Worm (Caenorhabditis elegans) whole organism, L4/young adult: ENCODE data around the gene lap-1.
A peak's percentile ranks its signal among the peaks of the same experiment; 100 is the strongest.

Experiments used
- W03F9.2 ChIP-seq: fragments of 150-350 bp; optimal IDR thresholded peaks from 2 replicates; lab custom pipeline; 2014; ENCODE audit warnings: missing biosample characterization, missing genetic modification characterization
- dao-5 ChIP-seq: sonication (generic microtip); optimal IDR thresholded peaks from 2 replicates; lab custom pipeline; 2016; ENCODE audit warnings: missing genotype, missing genetic modification characterization, moderate library complexity, missing compliant biosample characterization
- him-1 ChIP-seq: sonication (generic microtip); optimal IDR thresholded peaks from 2 replicates; lab custom pipeline; 2016; ENCODE audit warnings: missing genotype, missing genetic modification reagents, missing genetic modification characterization, missing compliant biosample characterization

The lap-1 gene

DNA sequence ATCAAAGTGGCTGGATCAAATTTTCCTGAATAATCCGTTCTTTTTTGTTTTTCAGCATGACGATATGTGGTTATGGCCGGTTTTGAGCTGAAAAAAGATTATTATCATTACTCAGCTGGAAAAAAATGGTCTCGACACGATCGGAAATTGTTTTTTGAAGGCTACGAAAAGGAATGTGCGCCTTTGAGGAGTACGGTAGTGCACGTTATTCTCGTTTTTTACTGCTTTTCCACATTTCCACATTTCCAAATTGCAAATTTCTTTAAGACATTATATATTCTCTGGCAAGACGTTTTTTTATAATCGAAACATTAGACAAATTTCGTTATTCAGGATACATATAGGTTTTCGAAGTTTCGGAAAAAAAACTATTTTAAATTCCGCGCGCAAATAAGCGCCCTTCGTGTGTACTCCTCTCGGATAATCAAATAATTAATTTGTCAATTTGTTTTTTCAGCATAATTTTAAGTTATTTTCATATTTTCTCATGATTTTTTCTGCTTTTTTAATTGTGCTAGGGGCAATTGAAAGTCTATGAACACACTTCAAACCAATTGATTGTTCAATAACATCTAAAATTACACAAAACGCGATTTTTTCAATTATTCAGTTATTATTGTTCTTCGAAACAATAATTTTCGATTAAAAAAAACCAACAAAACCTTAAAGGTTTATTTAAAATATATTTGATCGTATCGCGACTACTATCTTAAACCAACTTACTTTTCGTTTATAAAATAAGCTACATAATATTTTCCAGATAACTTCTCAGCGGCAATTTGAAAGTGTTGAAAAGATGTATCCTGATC is 38.3 kb downstream of the lap-1 start, which contains the start of gene R05D3.3:
R05D3.3 (plus strand) TSS at position 759 of the 809 bp plus-strand sequence.
- TF ChIP-seq him-1 (tag; lab: Kevin White, UChicago), result no peak
- TF ChIP-seq dao-5 (tag; lab: Kevin White, UChicago), result no peak
- no peak for TF ChIP-seq W03F9.2 (tag; lab: Kevin White, UChicago)

DNA sequence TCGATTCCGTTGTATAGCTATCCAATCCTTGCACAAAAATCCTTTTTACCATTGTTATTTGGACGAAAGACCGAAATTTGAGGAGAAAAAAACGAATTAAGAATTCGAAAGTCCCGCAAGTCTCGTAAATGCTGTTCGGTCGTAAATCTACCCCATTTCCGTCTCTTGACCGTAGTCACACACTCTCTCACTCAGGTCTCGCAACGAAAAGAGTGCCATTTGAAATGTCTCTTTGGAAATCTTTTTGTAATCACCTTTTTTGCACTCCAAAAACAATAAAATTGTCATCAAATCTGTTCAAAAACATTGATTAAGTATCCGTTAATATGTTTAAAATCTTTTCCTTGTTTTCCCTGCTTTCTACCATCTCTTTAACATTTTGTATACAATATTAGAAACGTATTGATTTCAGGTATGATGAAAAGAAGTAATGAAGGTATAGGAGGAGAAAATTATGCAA is 43.5 kb downstream of the lap-1 start, which contains the start of the genes R05D3.8 and rfp-1:
R05D3.8 (minus strand) TSS at position 115 of the 460 bp plus-strand sequence.
rfp-1 (plus strand) TSS at position 410 of the 460 bp plus-strand sequence.
- TF ChIP-seq W03F9.2 (tag; lab: Kevin White, UChicago) (peak; percentile 65), him-1 (tag; lab: Kevin White, UChicago) (no peak), dao-5 (tag; lab: Kevin White, UChicago) (no peak)

ce11 chrIII:8356407-8356881 is 45.3 kb downstream of the lap-1 start:
- TF ChIP-seq W03F9.2 (tag; lab: Kevin White, UChicago), result peak; percentile 46
- no peak for TF ChIP-seq him-1 (tag; lab: Kevin White, UChicago)

DNA sequence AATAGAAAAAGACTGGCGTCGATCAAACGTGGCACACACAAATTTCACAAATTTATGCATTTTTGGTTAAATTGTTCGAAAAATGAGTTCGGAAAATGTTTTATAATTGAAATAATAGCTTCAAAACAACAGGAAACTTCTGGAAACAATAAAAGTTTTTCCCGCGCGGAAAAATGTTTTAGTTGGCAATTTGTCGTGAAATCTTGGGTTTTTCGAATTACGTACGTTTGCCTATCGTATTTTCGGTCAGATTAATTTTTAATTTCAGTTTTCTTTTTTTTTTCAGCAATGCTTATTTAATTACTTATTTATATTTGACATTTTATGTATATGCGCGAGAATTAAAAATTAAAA is 46.3 kb downstream of the lap-1 start:
- no peak for TF ChIP-seq W03F9.2 (tag; lab: Kevin White, UChicago)
- no peak for TF ChIP-seq him-1 (tag; lab: Kevin White, UChicago)

DNA sequence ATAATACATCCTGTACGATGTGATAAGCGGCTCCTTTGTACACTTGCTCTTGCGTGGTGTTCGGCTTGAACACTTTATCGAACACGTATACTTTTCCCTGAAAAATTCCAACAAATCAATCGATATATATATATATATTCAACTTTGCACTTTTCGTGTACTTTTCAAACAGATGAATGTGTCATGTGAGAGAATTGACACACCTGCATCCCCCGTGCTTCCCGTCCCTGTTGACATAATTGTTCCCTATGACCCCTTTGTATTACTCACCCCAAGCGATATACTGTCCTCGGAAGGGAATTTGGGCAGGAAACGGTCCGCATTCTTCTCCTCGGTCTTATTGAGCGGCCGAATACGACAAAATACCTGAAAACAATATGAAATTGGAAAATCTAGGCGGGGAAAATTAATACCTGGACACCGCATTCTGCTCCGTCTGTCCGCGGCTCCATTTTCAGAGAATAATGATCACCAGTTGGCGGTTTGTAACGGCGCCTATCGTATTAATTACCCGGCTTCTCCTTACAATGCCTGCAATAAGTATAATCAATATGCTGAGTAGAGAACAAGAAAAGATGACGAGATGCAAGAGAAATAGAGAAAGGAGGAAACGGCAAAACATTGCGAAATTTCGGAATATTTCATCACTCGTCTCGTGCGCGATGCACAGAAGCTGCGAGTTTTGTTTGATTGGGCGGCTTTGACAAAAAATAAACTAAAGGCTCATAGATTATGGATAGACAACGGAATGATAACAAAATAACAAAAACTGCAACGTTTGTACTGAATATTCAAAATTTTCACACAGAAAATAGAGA is 46.9 kb downstream of the lap-1 start, which contains the start of gene unc-116:
unc-116 (minus strand) TSS at position 531 of the 818 bp plus-strand sequence.
- TF ChIP-seq W03F9.2 (tag; lab: Kevin White, UChicago) (no peak), him-1 (tag; lab: Kevin White, UChicago) (peak; percentile 17), dao-5 (tag; lab: Kevin White, UChicago) (no peak)
